Worm (Caenorhabditis elegans): ENCODE data around the gene T05C7.4.

- TF ChIP-seq Y53G8AR.9 (GFP tag; conservative IDR thresholded peaks at IDR 0.05) (no peak), pha-4 (tag; optimal IDR thresholded peaks at IDR 0.05) (no peak), unc-130 (GFP tag; optimal IDR thresholded peaks at IDR 0.05) (no peak), dpl-1 (GFP tag; optimal IDR thresholded peaks at IDR 0.05) (no peak), Y53F4B.3 (GFP tag; IDR thresholded peaks at IDR 0.05) (no peak), ztf-22 (GFP tag; optimal IDR thresholded peaks at IDR 0.05) (no peak), aptf-3 (GFP tag; IDR thresholded peaks at IDR 0.05) (no peak), snpc-4 (GFP tag; optimal IDR thresholded peaks at IDR 0.05) (no peak), snpc-4 (tag; optimal IDR thresholded peaks at IDR 0.05) (no peak)
Observed at ce11 chrIV:79205-79604, 25.8 kb upstream of the T05C7.4 start, which contains the start of gene T05C7.9.

Data from whole organism, young adult.